Worm (Caenorhabditis elegans): ENCODE measurements around the gene ZK1127.13.

ce11 chrII:7056328-7056727, 3.2 kb downstream of the ZK1127.13 start:
- TF ChIP-seq nfya-1 (tag; optimal IDR thresholded peaks at IDR 0.05; ENCODE audit: insufficient read depth): no peak
- TF ChIP-seq nhr-76 (tag; optimal IDR thresholded peaks at IDR 0.05): no peak
- no peak for TF ChIP-seq elt-1 (tag; optimal IDR thresholded peaks at IDR 0.05)
- no peak for TF ChIP-seq ama-1 (optimal IDR thresholded peaks at IDR 0.05)
- TF ChIP-seq ZK546.5 (tag; optimal IDR thresholded peaks at IDR 0.05): no peak
- no peak for TF ChIP-seq zag-1 (tag; optimal IDR thresholded peaks at IDR 0.05)
- TF ChIP-seq nhr-77 (tag; optimal IDR thresholded peaks at IDR 0.05): no peak
- no peak for TF ChIP-seq lin-15B (tag; optimal IDR thresholded peaks at IDR 0.05)
- TF ChIP-seq ztf-11 (tag; optimal IDR thresholded peaks at IDR 0.05): no peak
- no peak for TF ChIP-seq ceh-16 (tag; optimal IDR thresholded peaks at IDR 0.05)

Data from whole organism, L3 larva.